Fruit fly (Drosophila melanogaster) whole organism, embryonic: Measurements from ENCODE around the gene Use1.

Experiments
- Antp ChIP-seq: fragments of 200-800 bp; sonication (Bioruptor generic); optimal IDR thresholded peaks from 3 replicates; lab custom pipeline; 2016; ENCODE audit warnings: missing biosample characterization, missing genetic modification characterization
- Atf6 ChIP-seq: fragments of 200-800 bp; sonication (Bioruptor generic); IDR thresholded peaks from 2 replicates; pipeline ENCODE4 v1.3.6; 2022; ENCODE audit warnings: missing biosample characterization, missing genetic modification characterization
- B-H2 ChIP-seq: fragments of 200-800 bp; sonication (Bioruptor generic); optimal IDR thresholded peaks from 2 replicates; lab custom pipeline; 2018; ENCODE audit warnings: missing biosample characterization, mild to moderate bottlenecking, missing genetic modification characterization
- CG10267 ChIP-seq: fragments of 200-800 bp; sonication (Bioruptor generic); optimal IDR thresholded peaks from 2 replicates; lab custom pipeline; 2018; ENCODE audit warnings: missing biosample characterization, mild to moderate bottlenecking, missing genetic modification characterization, moderate library complexity
- CG11696 ChIP-seq: fragments of 200-800 bp; sonication (Bioruptor generic); IDR thresholded peaks from 2 replicates; pipeline ENCODE4 v1.3.6; 2022; ENCODE audit warnings: missing biosample characterization, missing genetic modification characterization
- CG12071 ChIP-seq: fragments of 200-800 bp; sonication (Bioruptor generic); optimal IDR thresholded peaks from 3 replicates; lab custom pipeline; 2018; ENCODE audit warnings: missing biosample characterization, mild to moderate bottlenecking, missing genetic modification characterization
- CG1233 ChIP-seq: fragments of 200-800 bp; sonication (Bioruptor generic); optimal IDR thresholded peaks from 4 replicates; lab custom pipeline; 2018; ENCODE audit warnings: missing biosample characterization, mild to moderate bottlenecking, missing genetic modification characterization
- CG14667 ChIP-seq: fragments of 200-800 bp; sonication (Bioruptor generic); IDR thresholded peaks from 2 replicates; pipeline ENCODE4 v1.3.6; 2022; ENCODE audit warnings: missing biosample characterization, missing genetic modification characterization
- CG15696 ChIP-seq: fragments of 200-800 bp; sonication (Bioruptor generic); optimal IDR thresholded peaks from 2 replicates; lab custom pipeline; 2019; ENCODE audit warnings: missing biosample characterization, mild to moderate bottlenecking, missing genetic modification characterization, moderate library complexity
- CG1647 ChIP-seq: fragments of 200-800 bp; sonication (Bioruptor generic); optimal IDR thresholded peaks from 3 replicates; lab custom pipeline; 2016; ENCODE audit warnings: missing biosample characterization, missing genetic modification characterization
- CG16779 ChIP-seq: fragments of 200-800 bp; sonication (Bioruptor generic); IDR thresholded peaks from 2 replicates; pipeline ENCODE4 v1.3.6; 2022; ENCODE audit warnings: missing biosample characterization, missing genetic modification characterization
- CG17361 ChIP-seq: fragments of 200-800 bp; sonication (Bioruptor generic); IDR thresholded peaks from 3 replicates; pipeline ENCODE4 v1.3.6; 2022; ENCODE audit warnings: missing biosample characterization, missing genetic modification characterization
- CG18011 ChIP-seq: fragments of 200-800 bp; sonication (Bioruptor generic); optimal IDR thresholded peaks from 2 replicates; lab custom pipeline; 2017; ENCODE audit warnings: missing biosample characterization, missing genetic modification characterization, mild to moderate bottlenecking, moderate library complexity, missing genotype
- CG18476 ChIP-seq: fragments of 200-800 bp; sonication (Bioruptor generic); optimal IDR thresholded peaks from 2 replicates; lab custom pipeline; 2016; ENCODE audit warnings: missing biosample characterization, mild to moderate bottlenecking, missing genetic modification characterization
- CG2678 ChIP-seq: fragments of 200-800 bp; sonication (Bioruptor generic); optimal IDR thresholded peaks from 3 replicates; lab custom pipeline; 2019; ENCODE audit warnings: missing biosample characterization, mild to moderate bottlenecking, missing genetic modification characterization, moderate library complexity
- CG3281 ChIP-seq: fragments of 200-800 bp; sonication (Bioruptor generic); optimal IDR thresholded peaks from 3 replicates; lab custom pipeline; 2017; ENCODE audit warnings: missing biosample characterization, mild to moderate bottlenecking, missing genetic modification characterization
- CG34376 ChIP-seq: fragments of 200-800 bp; sonication (Bioruptor generic); optimal IDR thresholded peaks from 2 replicates; lab custom pipeline; 2018; ENCODE audit warnings: missing biosample characterization, mild to moderate bottlenecking, missing genetic modification characterization
- CG4424 ChIP-seq: fragments of 200-800 bp; sonication (Bioruptor generic); optimal IDR thresholded peaks from 3 replicates; lab custom pipeline; 2016; ENCODE audit warnings: missing biosample characterization, missing genetic modification characterization
- CG4707 ChIP-seq: fragments of 200-800 bp; sonication (Bioruptor generic); optimal IDR thresholded peaks from 2 replicates; lab custom pipeline; 2018; ENCODE audit warnings: missing biosample characterization, mild to moderate bottlenecking, missing genetic modification characterization, moderate library complexity
- CG4730 ChIP-seq: fragments of 200-800 bp; sonication (Bioruptor generic); IDR thresholded peaks from 2 replicates; pipeline ENCODE4 v1.3.6; 2022; ENCODE audit warnings: missing biosample characterization, missing genetic modification characterization
- CG6654 ChIP-seq: fragments of 200-800 bp; sonication (Bioruptor generic); optimal IDR thresholded peaks from 2 replicates; lab custom pipeline; 2017; ENCODE audit warnings: missing biosample characterization, mild to moderate bottlenecking, missing genetic modification characterization
- CG6791 ChIP-seq: fragments of 200-800 bp; sonication (Bioruptor generic); IDR thresholded peaks from 3 replicates; pipeline ENCODE4 v1.3.6; 2022; ENCODE audit warnings: missing biosample characterization, missing genetic modification characterization; ENCODE audit not compliant: partially characterized antibody
- CG8765 ChIP-seq: fragments of 200-800 bp; sonication (Bioruptor generic); IDR thresholded peaks from 2 replicates; pipeline ENCODE4 v1.3.6; 2022; ENCODE audit warnings: missing biosample characterization, missing genetic modification characterization
- CG9609 ChIP-seq: fragments of 200-800 bp; sonication (Bioruptor generic); optimal IDR thresholded peaks from 3 replicates; lab custom pipeline; 2016; ENCODE audit warnings: missing biosample characterization, missing genetic modification characterization
- CG9817 ChIP-seq: fragments of 200-800 bp; sonication (Bioruptor generic); optimal IDR thresholded peaks from 2 replicates; lab custom pipeline; 2018; ENCODE audit warnings: missing biosample characterization, mild to moderate bottlenecking, missing genetic modification characterization, moderate library complexity
- Dp ChIP-seq: fragments of 200-800 bp; sonication (Bioruptor generic); optimal IDR thresholded peaks from 2 replicates; lab custom pipeline; 2018; ENCODE audit warnings: missing biosample characterization, mild to moderate bottlenecking, missing genetic modification characterization, moderate library complexity
- E2f2 ChIP-seq: fragments of 200-800 bp; sonication (Bioruptor generic); IDR thresholded peaks from 2 replicates; pipeline ENCODE4 v1.3.6; 2022; ENCODE audit warnings: missing biosample characterization, missing genetic modification characterization
- Hey ChIP-seq: fragments of 200-800 bp; sonication (Bioruptor generic); optimal IDR thresholded peaks from 3 replicates; lab custom pipeline; 2018; ENCODE audit warnings: missing biosample characterization, mild to moderate bottlenecking, missing genetic modification characterization
- Mes4 ChIP-seq: fragments of 200-800 bp; sonication (Bioruptor generic); optimal IDR thresholded peaks from 2 replicates; lab custom pipeline; 2016; ENCODE audit warnings: missing biosample characterization, missing genetic modification characterization
- Mrtf ChIP-seq: fragments of 200-800 bp; sonication (Bioruptor generic); IDR thresholded peaks from 3 replicates; pipeline ENCODE4 v1.3.6; 2022; ENCODE audit warnings: missing biosample characterization, missing genetic modification characterization
- Oli ChIP-seq: fragments of 200-800 bp; sonication (Bioruptor generic); optimal IDR thresholded peaks from 2 replicates; lab custom pipeline; 2018; ENCODE audit warnings: missing biosample characterization, mild to moderate bottlenecking, missing genetic modification characterization, moderate library complexity
- Rfx ChIP-seq: fragments of 200-800 bp; sonication (Bioruptor generic); IDR thresholded peaks from 2 replicates; pipeline ENCODE4 v1.3.6; 2022; ENCODE audit warnings: missing biosample characterization, missing genetic modification characterization
- bab2 ChIP-seq: fragments of 200-800 bp; sonication (Bioruptor generic); optimal IDR thresholded peaks from 2 replicates; lab custom pipeline; 2016; ENCODE audit warnings: missing biosample characterization, missing genetic modification characterization
- cad ChIP-seq: fragments of >200 bp; optimal IDR thresholded peaks from 2 replicates; lab custom pipeline; 2017; ENCODE audit warnings: missing biosample characterization, missing genetic modification characterization
- dan ChIP-seq: fragments of 200-800 bp; sonication (Bioruptor generic); IDR thresholded peaks from 2 replicates; pipeline ENCODE4 v1.3.6; 2022; ENCODE audit warnings: missing biosample characterization, missing genetic modification characterization
- danr ChIP-seq: fragments of 200-800 bp; sonication (Bioruptor generic); IDR thresholded peaks from 2 replicates; pipeline ENCODE4 v1.3.6; 2022; ENCODE audit warnings: missing biosample characterization, missing genetic modification characterization
- disco-r ChIP-seq: fragments of 200-800 bp; sonication (Bioruptor generic); optimal IDR thresholded peaks from 2 replicates; lab custom pipeline; 2016; ENCODE audit warnings: missing biosample characterization, missing genetic modification characterization
- dysf ChIP-seq: fragments of 200-800 bp; sonication (Bioruptor generic); IDR thresholded peaks from 3 replicates; pipeline ENCODE4 v1.3.6; 2022; ENCODE audit warnings: missing biosample characterization, missing genetic modification characterization
- emc ChIP-seq: fragments of 200-800 bp; sonication (Bioruptor generic); optimal IDR thresholded peaks from 2 replicates; lab custom pipeline; 2016; ENCODE audit warnings: missing biosample characterization, missing genetic modification characterization
- her ChIP-seq: fragments of 200-800 bp; sonication (Bioruptor generic); optimal IDR thresholded peaks from 2 replicates; lab custom pipeline; 2016; ENCODE audit warnings: missing biosample characterization, missing genetic modification characterization
- lola ChIP-seq, 3 experiments: fragments of >200 bp in 2 of 3; fragments of 200-800 bp in 1 of 3; sonication (Bioruptor generic) in 1 of 3; optimal IDR thresholded peaks; 2 replicates each; lab custom pipeline; 2017 to 2019; ENCODE audit warnings: missing biosample characterization in 3 of 3, missing genetic modification characterization in 3 of 3, mild to moderate bottlenecking in 1 of 3, moderate library complexity in 1 of 3
- onecut ChIP-seq: fragments of 200-800 bp; sonication (Bioruptor generic); IDR thresholded peaks from 2 replicates; pipeline ENCODE4 v1.3.6; 2022; ENCODE audit warnings: missing biosample characterization, missing genetic modification characterization
- pfk ChIP-seq: fragments of 200-800 bp; sonication (Bioruptor generic); optimal IDR thresholded peaks from 2 replicates; lab custom pipeline; 2018; ENCODE audit warnings: missing biosample characterization, mild to moderate bottlenecking, missing genetic modification characterization, moderate library complexity
- sc ChIP-seq, 3 experiments: fragments of >200 bp in 2 of 3; fragments of 200-800 bp in 1 of 3; sonication (Bioruptor generic) in 1 of 3; optimal IDR thresholded peaks; 2 replicates in 2 of 3; 3 replicates in 1 of 3; lab custom pipeline; 2017; ENCODE audit warnings: mild to moderate bottlenecking in 1 of 3, missing biosample characterization in 1 of 3, missing genetic modification characterization in 1 of 3, missing genetic modification reagents in 1 of 3
- sim ChIP-seq: fragments of 200-800 bp; sonication (Bioruptor generic); IDR thresholded peaks from 2 replicates; pipeline ENCODE4 v1.3.6; 2022; ENCODE audit warnings: missing biosample characterization, missing genetic modification characterization
- slbo ChIP-seq: fragments of 200-800 bp; sonication (Bioruptor generic); IDR thresholded peaks from 2 replicates; pipeline ENCODE4 v1.3.6; 2022; ENCODE audit warnings: missing biosample characterization, missing genetic modification characterization
- so ChIP-seq: fragments of 200-800 bp; sonication (Bioruptor generic); IDR thresholded peaks from 3 replicates; pipeline ENCODE4 v1.3.6; 2022; ENCODE audit warnings: missing biosample characterization, missing genetic modification characterization
- sr ChIP-seq: fragments of 200-800 bp; sonication (Bioruptor generic); IDR thresholded peaks from 3 replicates; pipeline ENCODE4 v1.3.6; 2022; ENCODE audit warnings: missing biosample characterization, missing genetic modification characterization
- sug ChIP-seq: fragments of 200-800 bp; optimal IDR thresholded peaks from 2 replicates; lab custom pipeline; 2019; ENCODE audit warnings: missing biosample characterization, mild to moderate bottlenecking, missing genetic modification characterization, moderate library complexity
- wek ChIP-seq: fragments of 200-800 bp; sonication (Bioruptor generic); optimal IDR thresholded peaks from 3 replicates; lab custom pipeline; 2018; ENCODE audit warnings: missing biosample characterization, mild to moderate bottlenecking, missing genetic modification characterization, moderate library complexity

Gene Use1

DNA sequence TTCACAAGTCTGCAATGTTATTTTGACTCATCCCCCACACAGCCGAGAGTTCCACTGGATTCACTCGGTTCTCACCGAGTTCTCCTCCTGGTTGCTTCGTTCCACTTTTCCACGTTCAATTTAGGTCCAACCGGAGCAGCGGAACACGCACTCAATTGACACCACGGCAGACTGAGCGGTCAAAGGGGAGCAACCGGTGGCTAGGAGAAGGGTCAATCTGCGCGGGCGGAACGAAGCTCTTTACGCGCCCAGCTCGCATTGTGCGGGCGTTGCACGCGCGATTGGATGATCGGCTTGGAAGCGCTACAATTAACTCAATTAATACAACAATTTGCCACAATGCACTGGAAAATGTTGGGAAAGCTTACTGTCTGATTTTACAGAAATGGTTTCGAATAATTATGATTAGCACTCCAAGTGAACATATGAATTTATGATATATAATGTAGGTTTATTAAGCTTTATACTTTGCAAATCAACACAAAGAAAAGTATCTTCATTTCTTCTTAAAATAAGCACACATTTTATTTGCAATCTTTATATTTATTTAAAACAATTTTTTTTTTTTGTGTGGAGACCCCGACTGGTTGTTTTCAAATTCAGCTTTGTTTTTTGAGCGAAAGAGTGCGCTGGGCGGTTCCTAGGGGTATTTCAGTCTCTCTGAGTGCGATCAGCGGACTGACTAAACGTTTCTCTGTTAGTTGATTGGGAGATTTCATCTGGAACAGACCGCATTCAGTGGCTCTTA lies 44.5 kb downstream of the Use1 start, which contains the start of gene CG32032 (continued):
- TF ChIP-seq B-H2 (GFP tag; lab: Kevin White, UChicago) (no peak), Hey (no peak), sc (optimal IDR thresholded peaks at IDR 0.05; lab: Kevin White, UChicago) (no peak), sc (GFP tag; optimal IDR thresholded peaks at IDR 0.05; lab: Kevin White, UChicago) (no peak), Atf6 (GFP tag; lab: Robert Waterston, UW) (no peak), Antp (GFP tag; lab: Kevin White, UChicago) (no peak), E2f2 (GFP tag; lab: Robert Waterston, UW) (0 out of 2 replicates have a peak, but pooled peaks have one; percentile 12), CG4707 (GFP tag; lab: Kevin White, UChicago) (no peak), Rfx (GFP tag; lab: Robert Waterston, UW) (peak; percentile 42), CG34376 (GFP tag; lab: Kevin White, UChicago) (no peak), lola (GFP tag; optimal IDR thresholded peaks at IDR 0.05; lab: Kevin White, UChicago) (no peak), Mes4 (GFP tag; lab: Kevin White, UChicago) (no peak), so (GFP tag; lab: Robert Waterston, UW) (no peak), CG9817 (no peak), pfk (GFP tag; lab: Kevin White, UChicago) (no peak), dysf (GFP tag; lab: Robert Waterston, UW) (0 out of 3 replicates have a peak, but pooled peaks have one; percentile 47), cad (GFP tag; lab: Kevin White, UChicago) (no peak), CG2678 (tag; lab: Kevin White, UChicago) (no peak), sim (GFP tag; lab: Robert Waterston, UW) (no peak), CG18011 (no peak), wek (GFP tag; lab: Kevin White, UChicago) (no peak), emc (GFP tag; lab: Kevin White, UChicago) (no peak), CG11696 (GFP tag; lab: Robert Waterston, UW) (no peak), CG9609 (GFP tag; lab: Kevin White, UChicago) (no peak), CG17361 (no peak), CG8765 (GFP tag; lab: Robert Waterston, UW) (no peak), her (GFP tag; lab: Kevin White, UChicago) (no peak), onecut (GFP tag; lab: Robert Waterston, UW) (no peak), danr (GFP tag; lab: Robert Waterston, UW) (no peak), CG14667 (GFP tag; lab: Robert Waterston, UW) (no peak), dan (no peak), slbo (GFP tag; lab: Robert Waterston, UW) (peak; percentile 33; the same call in 1 of the 2 replicates), sr (GFP tag; lab: Robert Waterston, UW) (no peak), CG1647 (GFP tag; lab: Kevin White, UChicago) (no peak), CG6791 (GFP tag; lab: Robert Waterston, UW) (no peak), Dp (GFP tag; lab: Kevin White, UChicago) (no peak), CG12071 (no peak), CG1233 (GFP tag; lab: Kevin White, UChicago) (no peak), Oli (tag; lab: Kevin White, UChicago) (peak; percentile 35), disco-r (GFP tag; lab: Kevin White, UChicago) (no peak), CG18476 (GFP tag; lab: Kevin White, UChicago) (no peak), CG10267 (tag; lab: Kevin White, UChicago) (no peak), sug (tag; lab: Kevin White, UChicago) (no peak), Mrtf (no peak), CG15696 (tag; lab: Kevin White, UChicago) (no peak), CG6654 (GFP tag; lab: Kevin White, UChicago) (no peak), CG16779 (0 out of 2 replicates have a peak, but pooled peaks have one; percentile 44), bab2 (GFP tag; lab: Kevin White, UChicago) (no peak), CG4424 (no peak), CG3281 (GFP tag; lab: Kevin White, UChicago) (peak; percentile 11), CG4730 (no peak)
